Fruit fly (Drosophila melanogaster) whole organism, embryonic: ENCODE measurements around the gene CG42578.
A peak's percentile ranks its signal among the peaks of the same experiment; 100 is the strongest.

Source experiments
- Bdp1 ChIP-seq: fragments of 200-800 bp; sonication (Bioruptor generic); optimal IDR thresholded peaks from 3 replicates; lab custom pipeline; 2016; ENCODE audit warnings: missing biosample characterization, missing genetic modification characterization
- CG10959 ChIP-seq: fragments of 200-800 bp; sonication (Bioruptor generic); IDR thresholded peaks from 2 replicates; pipeline ENCODE4 v1.3.6; 2022; ENCODE audit warnings: missing biosample characterization, missing genetic modification characterization
- CG12299 ChIP-seq: fragments of 200-800 bp; sonication (Bioruptor generic); optimal IDR thresholded peaks from 2 replicates; lab custom pipeline; 2018; ENCODE audit warnings: missing biosample characterization, mild to moderate bottlenecking, missing genetic modification characterization
- CG12942 ChIP-seq: fragments of 200-800 bp; sonication (Bioruptor generic); optimal IDR thresholded peaks from 3 replicates; lab custom pipeline; 2016; ENCODE audit warnings: missing biosample characterization, missing genetic modification characterization
- CG1603 ChIP-seq: fragments of 200-800 bp; sonication (Bioruptor generic); optimal IDR thresholded peaks from 2 replicates; lab custom pipeline; 2019; ENCODE audit warnings: missing biosample characterization, mild to moderate bottlenecking, missing genetic modification characterization, moderate library complexity
- CG1647 ChIP-seq: fragments of 200-800 bp; sonication (Bioruptor generic); optimal IDR thresholded peaks from 3 replicates; lab custom pipeline; 2016; ENCODE audit warnings: missing biosample characterization, missing genetic modification characterization
- CG2120 ChIP-seq: fragments of 200-800 bp; sonication (Bioruptor generic); optimal IDR thresholded peaks from 3 replicates; lab custom pipeline; 2016; ENCODE audit warnings: missing biosample characterization, missing genetic modification characterization
- CG2202 ChIP-seq: fragments of 200-800 bp; sonication (Bioruptor generic); optimal IDR thresholded peaks from 2 replicates; lab custom pipeline; 2018; ENCODE audit warnings: missing biosample characterization, mild to moderate bottlenecking, missing genetic modification characterization
- CG33557 ChIP-seq: fragments of 200-800 bp; sonication (Bioruptor generic); optimal IDR thresholded peaks from 2 replicates; lab custom pipeline; 2019; ENCODE audit warnings: missing biosample characterization, mild to moderate bottlenecking, missing genetic modification characterization, moderate library complexity
- CG3726 ChIP-seq: fragments of 200-800 bp; sonication (Bioruptor generic); IDR thresholded peaks from 3 replicates; pipeline ENCODE4, ENCODE4 v1.3.6; 2022; ENCODE audit warnings: missing biosample characterization, missing genetic modification characterization
- CG4404 ChIP-seq: fragments of 200-800 bp; sonication (Bioruptor generic); IDR thresholded peaks from 2 replicates; pipeline ENCODE4 v1.3.6; 2022; ENCODE audit warnings: missing biosample characterization, missing genetic modification characterization
- CG5180 ChIP-seq: fragments of 200-800 bp; sonication (Bioruptor generic); optimal IDR thresholded peaks from 3 replicates; lab custom pipeline; 2017; ENCODE audit warnings: missing biosample characterization, missing genetic modification characterization, mild to moderate bottlenecking, moderate library complexity, missing genetic modification reagents
- CG5953 ChIP-seq: fragments of 200-800 bp; sonication (Bioruptor generic); IDR thresholded peaks from 2 replicates; pipeline ENCODE4 v1.3.6; 2022; ENCODE audit warnings: missing biosample characterization, missing genetic modification characterization
- CG6765 ChIP-seq: fragments of 200-800 bp; sonication (Bioruptor generic); optimal IDR thresholded peaks from 3 replicates; lab custom pipeline; 2017; ENCODE audit warnings: missing biosample characterization, mild to moderate bottlenecking, missing genetic modification characterization
- CG6813 ChIP-seq: fragments of 200-800 bp; sonication (Bioruptor generic); optimal IDR thresholded peaks from 2 replicates; lab custom pipeline; 2017; ENCODE audit warnings: missing biosample characterization, missing genetic modification characterization, mild to moderate bottlenecking, moderate library complexity, missing genetic modification reagents
- CG7928 ChIP-seq: fragments of 200-800 bp; sonication (Bioruptor generic); optimal IDR thresholded peaks from 2 replicates; lab custom pipeline; 2017; ENCODE audit warnings: missing biosample characterization, mild to moderate bottlenecking, missing genetic modification characterization
- CG8359 ChIP-seq: fragments of 200-800 bp; sonication (Bioruptor generic); optimal IDR thresholded peaks from 2 replicates; lab custom pipeline; 2017; ENCODE audit warnings: missing biosample characterization, mild to moderate bottlenecking, missing genetic modification characterization, borderline replicate concordance
- CG8388 ChIP-seq: fragments of 200-800 bp; sonication (Bioruptor generic); optimal IDR thresholded peaks from 2 replicates; lab custom pipeline; 2019; ENCODE audit warnings: missing biosample characterization, mild to moderate bottlenecking, missing genetic modification characterization, moderate library complexity
- CG9797 ChIP-seq: fragments of 200-800 bp; sonication (Bioruptor generic); optimal IDR thresholded peaks from 3 replicates; lab custom pipeline; 2018; ENCODE audit warnings: missing biosample characterization, mild to moderate bottlenecking, missing genetic modification characterization
- CG9876 ChIP-seq: fragments of 200-800 bp; sonication (Bioruptor generic); optimal IDR thresholded peaks from 2 replicates; lab custom pipeline; 2016; ENCODE audit warnings: missing biosample characterization, missing genetic modification characterization
- Dip3 ChIP-seq: fragments of 200-800 bp; sonication (Bioruptor generic); optimal IDR thresholded peaks from 3 replicates; lab custom pipeline; 2016; ENCODE audit warnings: missing biosample characterization, missing genetic modification characterization
- Dll ChIP-seq: fragments of 200-800 bp; sonication (Bioruptor generic); IDR thresholded peaks from 4 replicates; pipeline ENCODE4 v1.3.6; 2022; ENCODE audit warnings: missing biosample characterization, missing genetic modification characterization; ENCODE audit not compliant: partially characterized antibody
- HLHmδ ChIP-seq: fragments of 200-800 bp; sonication (Bioruptor generic); optimal IDR thresholded peaks from 2 replicates; lab custom pipeline; 2018; ENCODE audit warnings: missing biosample characterization, mild to moderate bottlenecking, missing genetic modification characterization, moderate library complexity
- Kr ChIP-seq: fragments of 200-800 bp; sonication (Bioruptor generic); optimal IDR thresholded peaks from 2 replicates; lab custom pipeline; 2017; ENCODE audit warnings: missing biosample characterization, mild to moderate bottlenecking, missing genetic modification characterization
- Lhr ChIP-seq: fragments of 200-800 bp; sonication (Bioruptor generic); optimal IDR thresholded peaks from 3 replicates; lab custom pipeline; 2017; ENCODE audit warnings: mild to moderate bottlenecking, missing biosample characterization, missing genetic modification reagents, missing genetic modification characterization
- Lim3 ChIP-seq: fragments of 200-800 bp; sonication (Bioruptor generic); IDR thresholded peaks from 2 replicates; pipeline ENCODE4 v1.3.6; 2022; ENCODE audit warnings: missing biosample characterization, missing genetic modification characterization
- Max ChIP-seq: fragments of 200-800 bp; sonication (Bioruptor generic); optimal IDR thresholded peaks from 2 replicates; lab custom pipeline; 2016; ENCODE audit warnings: missing biosample characterization, mild to moderate bottlenecking, missing genetic modification characterization
- Nf-YB ChIP-seq: fragments of 200-800 bp; sonication (Bioruptor generic); optimal IDR thresholded peaks from 3 replicates; lab custom pipeline; 2019; ENCODE audit warnings: missing biosample characterization, mild to moderate bottlenecking, missing genetic modification characterization, moderate library complexity
- Sry-β ChIP-seq: fragments of 200-800 bp; sonication (Bioruptor generic); optimal IDR thresholded peaks from 2 replicates; lab custom pipeline; 2018; ENCODE audit warnings: missing biosample characterization, mild to moderate bottlenecking, missing genetic modification characterization, moderate library complexity
- Trl ChIP-seq, 3 experiments: fragments of >200 bp in 2 of 3; fragments of 200-800 bp in 1 of 3; sonication (Bioruptor generic) in 1 of 3; optimal IDR thresholded peaks; 2 replicates in 1 of 3; 3 replicates in 2 of 3; lab custom pipeline; 2016 to 2017; ENCODE audit warnings: missing biosample characterization in 1 of 3, missing genetic modification characterization in 1 of 3
- YL-1 ChIP-seq: fragments of 200-800 bp; sonication (Bioruptor generic); optimal IDR thresholded peaks from 3 replicates; lab custom pipeline; 2017; ENCODE audit warnings: missing biosample characterization, mild to moderate bottlenecking, missing genetic modification characterization
- ase ChIP-seq: fragments of 200-800 bp; sonication (Bioruptor generic); IDR thresholded peaks from 3 replicates; pipeline ENCODE4 v1.3.6; 2022; ENCODE audit warnings: missing biosample characterization, missing genetic modification characterization
- cas ChIP-seq: fragments of 200-800 bp; sonication (Bioruptor generic); IDR thresholded peaks from 2 replicates; pipeline ENCODE4 v1.3.6; 2022; ENCODE audit warnings: missing biosample characterization, missing genetic modification characterization
- chif ChIP-seq, 2 experiments: fragments of 200-800 bp; sonication (Bioruptor generic); optimal IDR thresholded peaks; 3 replicates each; lab custom pipeline; 2016; ENCODE audit warnings: missing biosample characterization in 2 of 2, missing genetic modification characterization in 2 of 2
- chinmo ChIP-seq: fragments of 200-800 bp; sonication (Bioruptor generic); IDR thresholded peaks from 4 replicates; pipeline ENCODE4 v1.3.6; 2022; ENCODE audit warnings: missing biosample characterization, missing genetic modification characterization; ENCODE audit not compliant: partially characterized antibody
- chn ChIP-seq: fragments of 200-800 bp; sonication (Bioruptor generic); optimal IDR thresholded peaks from 2 replicates; lab custom pipeline; 2016; ENCODE audit warnings: missing biosample characterization, missing genetic modification characterization
- crc ChIP-seq: fragments of 200-800 bp; sonication (Bioruptor generic); optimal IDR thresholded peaks from 2 replicates; lab custom pipeline; 2016; ENCODE audit warnings: missing biosample characterization, missing genetic modification characterization
- dmrt11E ChIP-seq: fragments of 200-800 bp; sonication (Bioruptor generic); optimal IDR thresholded peaks from 3 replicates; lab custom pipeline; 2018; ENCODE audit warnings: missing biosample characterization, mild to moderate bottlenecking, missing genetic modification characterization, moderate library complexity
- hkb ChIP-seq, 2 experiments: fragments of 200-800 bp in 1 of 2; fragments of >200 bp in 1 of 2; sonication (Bioruptor generic) in 1 of 2; IDR thresholded peaks in 1 of 2; optimal IDR thresholded peaks in 1 of 2; 2 replicates each; pipeline versions ENCODE4 v1.3.6 to Lab custom; 2017 to 2022; ENCODE audit warnings: missing biosample characterization in 1 of 2, missing genetic modification characterization in 1 of 2
- lab ChIP-seq: fragments of 200-800 bp; sonication (Bioruptor generic); optimal IDR thresholded peaks from 3 replicates; lab custom pipeline; 2017; ENCODE audit warnings: missing biosample characterization, missing genetic modification characterization, mild to moderate bottlenecking, moderate library complexity, missing genetic modification reagents
- phol ChIP-seq: fragments of 200-800 bp; sonication (Bioruptor generic); optimal IDR thresholded peaks from 3 replicates; lab custom pipeline; 2018; ENCODE audit warnings: missing biosample characterization, mild to moderate bottlenecking, missing genetic modification characterization, moderate library complexity
- pum ChIP-seq: fragments of 200-800 bp; sonication (Bioruptor generic); optimal IDR thresholded peaks from 2 replicates; lab custom pipeline; 2016; ENCODE audit warnings: missing biosample characterization, missing genetic modification characterization
- slou ChIP-seq: fragments of 200-800 bp; sonication (Bioruptor generic); optimal IDR thresholded peaks from 3 replicates; lab custom pipeline; 2016; ENCODE audit warnings: missing biosample characterization, missing genetic modification characterization
- so ChIP-seq: fragments of 200-800 bp; sonication (Bioruptor generic); IDR thresholded peaks from 3 replicates; pipeline ENCODE4 v1.3.6; 2022; ENCODE audit warnings: missing biosample characterization, missing genetic modification characterization
- sr ChIP-seq: fragments of 200-800 bp; sonication (Bioruptor generic); IDR thresholded peaks from 3 replicates; pipeline ENCODE4 v1.3.6; 2022; ENCODE audit warnings: missing biosample characterization, missing genetic modification characterization
- tio ChIP-seq: fragments of 200-800 bp; sonication (Bioruptor generic); optimal IDR thresholded peaks from 2 replicates; lab custom pipeline; 2017; ENCODE audit warnings: missing biosample characterization, missing genetic modification characterization, inconsistent platforms
- unc-4 ChIP-seq: fragments of 200-800 bp; sonication (Bioruptor generic); IDR thresholded peaks from 2 replicates; pipeline ENCODE4 v1.3.6; 2022; ENCODE audit warnings: missing biosample characterization, missing genetic modification characterization; ENCODE audit not compliant: partially characterized antibody
- usp ChIP-seq: fragments of >200 bp; optimal IDR thresholded peaks from 2 replicates; lab custom pipeline; 2017; ENCODE audit warnings: missing biosample characterization, missing genetic modification characterization

The CG42578 gene

dm6 chrX:20429482-20430204 is 16.5 kb upstream of the CG42578 start, which contains the start of the genes CG11710 and mal (continued):
- TF ChIP-seq chn (peak; percentile 61), Dip3 (GFP tag; lab: Kevin White, UChicago) (peak; percentile 84), Lim3 (GFP tag; lab: Robert Waterston, UW) (no peak), Max (GFP tag; lab: Kevin White, UChicago) (peak; percentile 72), HLHmδ (GFP tag; lab: Kevin White, UChicago) (no peak), crc (GFP tag; lab: Kevin White, UChicago) (peak; percentile 50), unc-4 (GFP tag; lab: Robert Waterston, UW) (peak; percentile 37; the same call in 1 of the 2 replicates), phol (tag; lab: Kevin White, UChicago) (peak; percentile 87), Sry-β (GFP tag; lab: Kevin White, UChicago) (peak; percentile 25), Kr (GFP tag; lab: Kevin White, UChicago) (no peak), CG12942 (GFP tag; lab: Kevin White, UChicago) (peak; percentile 32), Nf-YB (peak; percentile 33), CG2120 (peak; percentile 85), CG9797 (GFP tag; lab: Kevin White, UChicago) (no peak), YL-1 (GFP tag; lab: Kevin White, UChicago) (peak; percentile 36), slou (GFP tag; lab: Kevin White, UChicago) (peak; percentile 69), CG6765 (GFP tag; lab: Kevin White, UChicago) (peak; percentile 72), ase (GFP tag; lab: Robert Waterston, UW) (no peak), hkb (optimal IDR thresholded peaks at IDR 0.05; lab: Kevin White, UChicago) (no peak), hkb (GFP tag; IDR thresholded peaks at IDR 0.05; lab: Robert Waterston, UW) (peak; percentile 63), pum (peak; percentile 26), CG7928 (GFP tag; lab: Kevin White, UChicago) (peak; percentile 37), Lhr (no peak), Dll (peak; percentile 62; the same call in 3 of the 4 replicates), CG33557 (no peak), CG3726 (GFP tag; lab: Robert Waterston, UW) (no peak), CG5953 (GFP tag; lab: Robert Waterston, UW) (no peak), CG9876 (no peak), CG6813 (peak; percentile 51), chinmo (GFP tag; lab: Robert Waterston, UW) (no peak), CG1647 (GFP tag; lab: Kevin White, UChicago) (peak; percentile 70), lab (GFP tag; lab: Kevin White, UChicago) (no peak), Bdp1 (GFP tag; lab: Kevin White, UChicago) (no peak), dmrt11E (peak; percentile 27), usp (GFP tag; lab: Kevin White, UChicago) (no peak), Trl (optimal IDR thresholded peaks at IDR 0.05; lab: Kevin White, UChicago) (no peak), Trl (GFP tag; optimal IDR thresholded peaks at IDR 0.05; lab: Kevin White, UChicago) (peak; percentile 63), chif (GFP tag; optimal IDR thresholded peaks at IDR 0.05; lab: Kevin White, UChicago) (peak; percentile 36 to 68), CG10959 (GFP tag; lab: Robert Waterston, UW) (peak; percentile 50; the same call in 1 of the 2 replicates), CG8388 (GFP tag; lab: Kevin White, UChicago) (peak; percentile 52), cas (GFP tag; lab: Robert Waterston, UW) (no peak), CG2202 (tag; lab: Kevin White, UChicago) (peak; percentile 36), CG12299 (tag; lab: Kevin White, UChicago) (peak; percentile 30), CG1603 (tag; lab: Kevin White, UChicago) (peak; percentile 68), CG8359 (GFP tag; lab: Kevin White, UChicago) (peak; percentile 58), CG4404 (peak; percentile 58; the same call in 1 of the 2 replicates), so (peak; percentile 45; the same call in 1 of the 3 replicates), sr (GFP tag; lab: Robert Waterston, UW) (no peak), CG5180 (GFP tag; lab: Kevin White, UChicago) (no peak), tio (GFP tag; lab: Kevin White, UChicago) (no peak)
